Worm (Caenorhabditis elegans) whole organism, L2 larva: ENCODE data around the gene dop-1.

Experiments used
- F13H6.1 ChIP-seq: sonication (generic microtip); optimal IDR thresholded peaks from 2 replicates; lab custom pipeline; 2016; ENCODE audit warnings: missing genetic modification characterization, missing compliant biosample characterization
- alr-1 ChIP-seq: fragments of 150-350 bp; optimal IDR thresholded peaks from 2 replicates; lab custom pipeline; 2014; ENCODE audit warnings: missing biosample characterization, missing genetic modification characterization
- ceh-82 ChIP-seq: fragments of 150-350 bp; optimal IDR thresholded peaks from 2 replicates; lab custom pipeline; 2014; ENCODE audit warnings: missing biosample characterization, missing genetic modification characterization
- nhr-21 ChIP-seq: fragments of 150-350 bp; optimal IDR thresholded peaks from 2 replicates; lab custom pipeline; 2014; ENCODE audit warnings: missing biosample characterization, missing genetic modification characterization
- zag-1 ChIP-seq: fragments of 150-350 bp; optimal IDR thresholded peaks from 2 replicates; lab custom pipeline; 2014; ENCODE audit warnings: missing biosample characterization, missing genetic modification characterization

ce11 chrX:4448283-4448682 lies 29.6 kb upstream of the dop-1 start, which contains the start of gene mltn-13:
- TF ChIP-seq zag-1 (no peak), nhr-21 (tag; lab: Kevin White, UChicago) (no peak), alr-1 (tag; lab: Kevin White, UChicago) (no peak), ceh-82 (tag; lab: Kevin White, UChicago) (no peak), F13H6.1 (tag; lab: Kevin White, UChicago) (no peak)
